Fruit fly (Drosophila melanogaster) whole organism, embryonic: ENCODE results near the gene bor.

ENCODE experiments used
- Adf1 ChIP-seq: fragments of 200-800 bp; sonication (Bioruptor generic); IDR thresholded peaks from 2 replicates; pipeline ENCODE4 v1.3.6; 2022; ENCODE audit warnings: missing biosample characterization, missing genetic modification characterization
- Asciz ChIP-seq: fragments of 200-800 bp; sonication (Bioruptor generic); optimal IDR thresholded peaks from 2 replicates; lab custom pipeline; 2017; ENCODE audit warnings: missing biosample characterization, mild to moderate bottlenecking, missing genetic modification characterization, missing genetic modification reagents
- CG10321 ChIP-seq: fragments of 200-800 bp; sonication (Bioruptor generic); IDR thresholded peaks from 2 replicates; pipeline ENCODE4 v1.3.6; 2022; ENCODE audit warnings: missing biosample characterization, missing genetic modification characterization
- CG10431 ChIP-seq: fragments of 200-800 bp; sonication (Bioruptor generic); optimal IDR thresholded peaks from 3 replicates; lab custom pipeline; 2018; ENCODE audit warnings: missing biosample characterization, mild to moderate bottlenecking, missing genetic modification characterization
- CG10565 ChIP-seq: fragments of 200-800 bp; sonication (Bioruptor generic); optimal IDR thresholded peaks from 3 replicates; lab custom pipeline; 2016; ENCODE audit warnings: missing biosample characterization, mild to moderate bottlenecking, missing genetic modification characterization
- CG10959 ChIP-seq: fragments of 200-800 bp; sonication (Bioruptor generic); IDR thresholded peaks from 2 replicates; pipeline ENCODE4 v1.3.6; 2022; ENCODE audit warnings: missing biosample characterization, missing genetic modification characterization
- CG11398 ChIP-seq: fragments of 200-800 bp; sonication (Bioruptor generic); optimal IDR thresholded peaks from 2 replicates; lab custom pipeline; 2016; ENCODE audit warnings: missing biosample characterization, missing genetic modification characterization
- CG11696 ChIP-seq: fragments of 200-800 bp; sonication (Bioruptor generic); IDR thresholded peaks from 2 replicates; pipeline ENCODE4 v1.3.6; 2022; ENCODE audit warnings: missing biosample characterization, missing genetic modification characterization
- CG12744 ChIP-seq: fragments of 200-800 bp; sonication (Bioruptor generic); optimal IDR thresholded peaks from 2 replicates; lab custom pipeline; 2016; ENCODE audit warnings: missing biosample characterization, missing genetic modification characterization
- CG12942 ChIP-seq: fragments of 200-800 bp; sonication (Bioruptor generic); optimal IDR thresholded peaks from 3 replicates; lab custom pipeline; 2016; ENCODE audit warnings: missing biosample characterization, missing genetic modification characterization
- CG13775 ChIP-seq: fragments of 200-800 bp; sonication (Bioruptor generic); optimal IDR thresholded peaks from 3 replicates; lab custom pipeline; 2017; ENCODE audit warnings: missing biosample characterization, mild to moderate bottlenecking, missing genetic modification characterization
- CG13894 ChIP-seq: fragments of 200-800 bp; sonication (Bioruptor generic); optimal IDR thresholded peaks from 3 replicates; lab custom pipeline; 2018; ENCODE audit warnings: missing biosample characterization, mild to moderate bottlenecking, missing genetic modification characterization, moderate library complexity
- CG16813 ChIP-seq: fragments of 200-800 bp; sonication (Bioruptor generic); IDR thresholded peaks from 3 replicates; pipeline ENCODE4 v1.3.6; 2022; ENCODE audit warnings: missing biosample characterization, missing genetic modification characterization; ENCODE audit not compliant: partially characterized antibody
- CG17328 ChIP-seq: fragments of 200-800 bp; sonication (Bioruptor generic); IDR thresholded peaks from 2 replicates; pipeline ENCODE4 v1.3.6; 2022; ENCODE audit warnings: missing biosample characterization, missing genetic modification characterization
- CG17359 ChIP-seq: fragments of 200-800 bp; sonication (Bioruptor generic); optimal IDR thresholded peaks from 3 replicates; lab custom pipeline; 2018; ENCODE audit warnings: missing biosample characterization, mild to moderate bottlenecking, missing genetic modification characterization, moderate library complexity
- CG18476 ChIP-seq: fragments of 200-800 bp; sonication (Bioruptor generic); optimal IDR thresholded peaks from 2 replicates; lab custom pipeline; 2016; ENCODE audit warnings: missing biosample characterization, mild to moderate bottlenecking, missing genetic modification characterization
- CG2202 ChIP-seq: fragments of 200-800 bp; sonication (Bioruptor generic); optimal IDR thresholded peaks from 2 replicates; lab custom pipeline; 2018; ENCODE audit warnings: missing biosample characterization, mild to moderate bottlenecking, missing genetic modification characterization
- CG30403 ChIP-seq: fragments of 200-800 bp; sonication (Bioruptor generic); optimal IDR thresholded peaks from 3 replicates; lab custom pipeline; 2016; ENCODE audit warnings: missing biosample characterization, missing genetic modification characterization
- CG3065 ChIP-seq: fragments of 200-800 bp; sonication (Bioruptor generic); optimal IDR thresholded peaks from 2 replicates; lab custom pipeline; 2016; ENCODE audit warnings: missing biosample characterization, missing genetic modification characterization
- CG3163 ChIP-seq: fragments of 200-800 bp; sonication (Bioruptor generic); optimal IDR thresholded peaks from 3 replicates; lab custom pipeline; 2016; ENCODE audit warnings: missing biosample characterization, missing genetic modification characterization
- CG33557 ChIP-seq: fragments of 200-800 bp; sonication (Bioruptor generic); optimal IDR thresholded peaks from 2 replicates; lab custom pipeline; 2019; ENCODE audit warnings: missing biosample characterization, mild to moderate bottlenecking, missing genetic modification characterization, moderate library complexity
- CG34422 ChIP-seq: fragments of 200-800 bp; sonication (Bioruptor generic); IDR thresholded peaks from 3 replicates; pipeline ENCODE4 v1.3.6; 2022; ENCODE audit warnings: missing biosample characterization, missing genetic modification characterization
- CG4707 ChIP-seq: fragments of 200-800 bp; sonication (Bioruptor generic); optimal IDR thresholded peaks from 2 replicates; lab custom pipeline; 2018; ENCODE audit warnings: missing biosample characterization, mild to moderate bottlenecking, missing genetic modification characterization, moderate library complexity
- CG7357 ChIP-seq: fragments of 200-800 bp; sonication (Bioruptor generic); IDR thresholded peaks from 3 replicates; pipeline ENCODE4 v1.3.6; 2022; ENCODE audit warnings: missing biosample characterization, missing genetic modification characterization
- CG7556 ChIP-seq: fragments of 200-800 bp; sonication (Bioruptor generic); optimal IDR thresholded peaks from 2 replicates; lab custom pipeline; 2017; ENCODE audit warnings: missing biosample characterization, mild to moderate bottlenecking, missing genetic modification characterization
- CG7928 ChIP-seq: fragments of 200-800 bp; sonication (Bioruptor generic); optimal IDR thresholded peaks from 2 replicates; lab custom pipeline; 2017; ENCODE audit warnings: missing biosample characterization, mild to moderate bottlenecking, missing genetic modification characterization
- CG8944 ChIP-seq: fragments of 200-800 bp; sonication (Bioruptor generic); optimal IDR thresholded peaks from 3 replicates; lab custom pipeline; 2016; ENCODE audit warnings: missing biosample characterization, missing genetic modification characterization
- CG9437 ChIP-seq: fragments of 200-800 bp; sonication (Bioruptor generic); optimal IDR thresholded peaks from 2 replicates; lab custom pipeline; 2018; ENCODE audit warnings: missing biosample characterization, mild to moderate bottlenecking, missing genetic modification characterization
- Camta ChIP-seq: fragments of 200-800 bp; sonication (Bioruptor generic); optimal IDR thresholded peaks from 2 replicates; lab custom pipeline; 2016; ENCODE audit warnings: missing biosample characterization, missing genetic modification characterization
- Dip3 ChIP-seq: fragments of 200-800 bp; sonication (Bioruptor generic); optimal IDR thresholded peaks from 3 replicates; lab custom pipeline; 2016; ENCODE audit warnings: missing biosample characterization, missing genetic modification characterization
- Ets97D ChIP-seq: fragments of 200-800 bp; sonication (Bioruptor generic); optimal IDR thresholded peaks from 3 replicates; lab custom pipeline; 2016; ENCODE audit warnings: missing biosample characterization, missing genetic modification characterization
- HmgZ ChIP-seq: fragments of 200-800 bp; sonication (Bioruptor generic); optimal IDR thresholded peaks from 2 replicates; lab custom pipeline; 2018; ENCODE audit warnings: missing biosample characterization, mild to moderate bottlenecking, missing genetic modification characterization
- Hmr ChIP-seq: fragments of 200-800 bp; sonication (Bioruptor generic); optimal IDR thresholded peaks from 3 replicates; lab custom pipeline; 2017; ENCODE audit warnings: mild to moderate bottlenecking, missing biosample characterization, missing genetic modification reagents, missing genetic modification characterization
- NK7.1 ChIP-seq: fragments of 200-800 bp; sonication (Bioruptor generic); optimal IDR thresholded peaks from 3 replicates; lab custom pipeline; 2016; ENCODE audit warnings: missing biosample characterization, missing genetic modification characterization
- Spps ChIP-seq: fragments of 200-800 bp; sonication (Bioruptor generic); optimal IDR thresholded peaks from 2 replicates; lab custom pipeline; 2018; ENCODE audit warnings: missing biosample characterization, mild to moderate bottlenecking, missing genetic modification characterization
- bsh ChIP-seq, 2 experiments: fragments of 200-800 bp; sonication (Bioruptor generic); optimal IDR thresholded peaks; 2 replicates each; lab custom pipeline; 2017 to 2018; ENCODE audit warnings: mild to moderate bottlenecking in 2 of 2, missing biosample characterization in 2 of 2, missing genetic modification characterization in 2 of 2, moderate library complexity in 1 of 2
- caup ChIP-seq: fragments of 200-800 bp; sonication (Bioruptor generic); optimal IDR thresholded peaks from 3 replicates; lab custom pipeline; 2017; ENCODE audit warnings: missing biosample characterization, mild to moderate bottlenecking, missing genetic modification characterization, moderate library complexity; ENCODE audit not compliant: severe bottlenecking
- cwo ChIP-seq: fragments of 200-800 bp; sonication (Bioruptor generic); optimal IDR thresholded peaks from 3 replicates; lab custom pipeline; 2017; ENCODE audit warnings: missing biosample characterization, missing genetic modification characterization, mild to moderate bottlenecking, moderate library complexity, missing genetic modification reagents
- disco-r ChIP-seq: fragments of 200-800 bp; sonication (Bioruptor generic); optimal IDR thresholded peaks from 2 replicates; lab custom pipeline; 2016; ENCODE audit warnings: missing biosample characterization, missing genetic modification characterization
- ewg ChIP-seq: fragments of 200-800 bp; sonication (Bioruptor generic); optimal IDR thresholded peaks from 3 replicates; lab custom pipeline; 2017; ENCODE audit warnings: mild to moderate bottlenecking, missing biosample characterization, missing genetic modification reagents, missing genetic modification characterization
- fu2 ChIP-seq: fragments of 200-800 bp; sonication (Bioruptor generic); optimal IDR thresholded peaks from 2 replicates; lab custom pipeline; 2016; ENCODE audit warnings: missing biosample characterization, missing genetic modification characterization
- ham ChIP-seq: fragments of 200-800 bp; sonication (Bioruptor generic); IDR thresholded peaks from 2 replicates; pipeline ENCODE4 v1.3.6; 2022; ENCODE audit warnings: missing biosample characterization, missing genetic modification characterization
- insv ChIP-seq, 2 experiments: fragments of 200-800 bp; sonication (Bioruptor generic); optimal IDR thresholded peaks; 3 replicates each; lab custom pipeline; 2016 to 2018; ENCODE audit warnings: missing biosample characterization in 2 of 2, missing genetic modification characterization in 2 of 2
- knrl ChIP-seq: fragments of 200-800 bp; sonication (Bioruptor generic); IDR thresholded peaks from 3 replicates; pipeline ENCODE4 v1.3.6; 2022; ENCODE audit warnings: missing biosample characterization, missing genetic modification characterization; ENCODE audit not compliant: partially characterized antibody
- slp2 ChIP-seq: fragments of 200-800 bp; sonication (Bioruptor generic); optimal IDR thresholded peaks from 2 replicates; lab custom pipeline; 2016; ENCODE audit warnings: missing biosample characterization, missing genetic modification characterization
- tio ChIP-seq: fragments of 200-800 bp; sonication (Bioruptor generic); optimal IDR thresholded peaks from 2 replicates; lab custom pipeline; 2017; ENCODE audit warnings: missing biosample characterization, missing genetic modification characterization, inconsistent platforms
- tll ChIP-seq, 2 experiments: fragments of 200-800 bp in 1 of 2; fragments of >200 bp in 1 of 2; sonication (Bioruptor generic) in 1 of 2; optimal IDR thresholded peaks; 2 replicates each; lab custom pipeline; 2017 to 2019; ENCODE audit warnings: missing biosample characterization in 2 of 2, missing genetic modification characterization in 2 of 2, mild to moderate bottlenecking in 1 of 2, moderate library complexity in 1 of 2
- trh ChIP-seq: fragments of 200-800 bp; sonication (Bioruptor generic); optimal IDR thresholded peaks from 2 replicates; lab custom pipeline; 2016; ENCODE audit warnings: missing biosample characterization, missing genetic modification characterization
- vvl ChIP-seq: fragments of 200-800 bp; sonication (Bioruptor generic); IDR thresholded peaks from 2 replicates; pipeline ENCODE4 v1.3.6; 2022; ENCODE audit warnings: missing biosample characterization, missing genetic modification characterization

bor gene

DNA sequence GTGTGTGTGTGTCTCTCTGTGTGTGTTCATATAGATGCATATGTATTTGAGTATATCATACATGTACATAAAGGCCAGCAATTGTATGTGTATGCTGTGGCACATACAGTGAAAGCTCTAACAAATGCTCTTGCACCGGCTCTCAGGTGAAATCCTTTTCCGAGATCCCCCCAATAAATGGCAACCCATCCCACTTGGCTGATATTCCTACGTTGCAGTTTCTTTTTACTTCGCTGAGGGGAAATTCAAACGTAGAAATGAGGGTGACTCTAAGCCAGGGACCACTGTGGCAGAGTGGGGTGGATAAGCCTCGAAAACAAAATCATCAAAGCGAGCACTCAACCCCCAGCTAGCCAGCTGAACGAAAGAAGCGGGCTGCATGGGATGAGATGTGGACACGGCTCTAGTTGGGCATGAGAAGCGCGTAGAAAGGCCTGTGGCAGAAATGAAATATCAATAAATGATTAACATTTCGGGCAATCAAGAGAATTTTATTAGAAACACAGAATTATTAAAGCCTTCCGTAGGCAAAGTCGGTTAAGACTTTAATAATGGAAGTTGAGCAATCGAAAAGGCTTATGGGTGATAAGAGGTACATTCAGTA lies 41.5 kb downstream of the bor start (continued):
- peak; percentile 99 for TF ChIP-seq Asciz (GFP tag; lab: Kevin White, UChicago)
- peak; percentile 98 for TF ChIP-seq CG2202 (tag; lab: Kevin White, UChicago)
- peak; percentile 99 for TF ChIP-seq disco-r
- peak; percentile 87 for TF ChIP-seq CG7556
- TF ChIP-seq CG12942 (GFP tag; lab: Kevin White, UChicago), result peak; percentile 99
- peak; percentile 98 for TF ChIP-seq CG7357
- TF ChIP-seq CG30403 (GFP tag; lab: Kevin White, UChicago), result peak; percentile 99
- peak; percentile 59 to 71 for TF ChIP-seq insv (GFP tag; optimal IDR thresholded peaks at IDR 0.05; lab: Kevin White, UChicago)
- TF ChIP-seq ham, result peak; percentile 98
- TF ChIP-seq fu2 (GFP tag; lab: Kevin White, UChicago), result peak; percentile 99
- TF ChIP-seq Dip3 (GFP tag; lab: Kevin White, UChicago), result peak; percentile 99
- peak; percentile 99 for TF ChIP-seq CG10959 (GFP tag; lab: Robert Waterston, UW)
- peak; percentile 99 for TF ChIP-seq Hmr (GFP tag; lab: Kevin White, UChicago)
- peak; percentile 93 for TF ChIP-seq Adf1 (GFP tag; lab: Robert Waterston, UW)
- TF ChIP-seq CG10565, result peak; percentile 98
- peak; percentile 100 for TF ChIP-seq CG8944 (GFP tag; lab: Kevin White, UChicago)
- peak; percentile 95 for TF ChIP-seq CG10431 (GFP tag; lab: Kevin White, UChicago)
- TF ChIP-seq CG17359, result peak; percentile 100
- TF ChIP-seq NK7.1 (GFP tag; lab: Kevin White, UChicago), result peak; percentile 99
- TF ChIP-seq bsh (GFP tag; optimal IDR thresholded peaks at IDR 0.05; lab: Kevin White, UChicago), result peak; percentile 89 to 100
- TF ChIP-seq CG10321 (GFP tag; lab: Robert Waterston, UW), result peak; percentile 87
- peak; percentile 99 for TF ChIP-seq slp2 (GFP tag; lab: Kevin White, UChicago)
- peak; percentile 98 for TF ChIP-seq ewg (GFP tag; lab: Kevin White, UChicago)
- peak; percentile 99 for TF ChIP-seq CG3065
- TF ChIP-seq CG3163 (GFP tag; lab: Kevin White, UChicago), result peak; percentile 95
- TF ChIP-seq cwo (GFP tag; lab: Kevin White, UChicago), result peak; percentile 98
- TF ChIP-seq CG34422 (GFP tag; lab: Robert Waterston, UW), result peak; percentile 100
- peak; percentile 100 for TF ChIP-seq CG17328
- peak; percentile 98 for TF ChIP-seq CG11696 (GFP tag; lab: Robert Waterston, UW)
- TF ChIP-seq knrl (GFP tag; lab: Robert Waterston, UW), result peak; percentile 21; the same call in 1 of the 3 replicates
- peak; percentile 82 for TF ChIP-seq CG7928 (GFP tag; lab: Kevin White, UChicago)
- TF ChIP-seq tio (GFP tag; lab: Kevin White, UChicago), result peak; percentile 97
- peak; percentile 99 for TF ChIP-seq caup (GFP tag; lab: Kevin White, UChicago)
- peak; percentile 96 for TF ChIP-seq Spps
- peak; percentile 95 for TF ChIP-seq Ets97D
- peak; percentile 78 for TF ChIP-seq CG9437 (GFP tag; lab: Kevin White, UChicago)
- TF ChIP-seq CG11398 (GFP tag; lab: Kevin White, UChicago), result peak; percentile 99
- TF ChIP-seq CG18476, result peak; percentile 98
- TF ChIP-seq CG16813 (GFP tag; lab: Robert Waterston, UW), result no peak; the same call in 2 of the 3 replicates
- TF ChIP-seq HmgZ, result peak; percentile 99
- peak; percentile 99 for TF ChIP-seq CG13894 (tag; lab: Kevin White, UChicago)
- TF ChIP-seq vvl (GFP tag; lab: Robert Waterston, UW), result peak; percentile 100
- TF ChIP-seq tll (GFP tag; optimal IDR thresholded peaks at IDR 0.05; lab: Kevin White, UChicago), result no peak
- peak; percentile 98 for TF ChIP-seq CG4707 (GFP tag; lab: Kevin White, UChicago)
- TF ChIP-seq CG33557 (GFP tag; lab: Kevin White, UChicago), result peak; percentile 90
- TF ChIP-seq trh (GFP tag; lab: Kevin White, UChicago), result peak; percentile 98
- TF ChIP-seq CG12744 (GFP tag; lab: Kevin White, UChicago), result peak; percentile 98
- TF ChIP-seq Camta, result peak; percentile 99
- peak; percentile 90 for TF ChIP-seq CG13775
